Worm (Caenorhabditis elegans): ENCODE measurements around the gene wrt-4.

wrt-4 gene

ce11 chrX:15707366-15707892, 49.6 kb downstream of the wrt-4 start (continued):
- TF ChIP-seq madf-3 (GFP tag; IDR thresholded peaks at IDR 0.05) (0 out of 2 replicates have a peak, but pooled peaks have one; percentile 51), ekl-4 (GFP tag; IDR thresholded peaks at IDR 0.05) (peak; percentile 41; the same call in 1 of the 2 replicates), nfyb-1 (GFP tag; IDR thresholded peaks at IDR 0.05) (peak; percentile 66; the same call in 1 of the 2 replicates), hlh-12 (tag; optimal IDR thresholded peaks at IDR 0.05) (no peak), nhr-179 (tag; optimal IDR thresholded peaks at IDR 0.05) (no peak), T07F8.4 (tag; optimal IDR thresholded peaks at IDR 0.05) (no peak), rpc-1 (optimal IDR thresholded peaks at IDR 0.05) (no peak), rpc-1 (tag; optimal IDR thresholded peaks at IDR 0.05) (no peak), let-607 (tag; optimal IDR thresholded peaks at IDR 0.05) (peak in 1 of 2 experiments; percentile 10), hmg-20 (GFP tag; IDR thresholded peaks at IDR 0.05) (no peak), sdz-38 (tag; optimal IDR thresholded peaks at IDR 0.05) (no peak), him-1 (tag; optimal IDR thresholded peaks at IDR 0.05) (no peak), mes-4 (tag; optimal IDR thresholded peaks at IDR 0.05) (no peak), ceh-58 (GFP tag; IDR thresholded peaks at IDR 0.05) (no peak), nhr-27 (tag; optimal IDR thresholded peaks at IDR 0.05) (no peak), pbrm-1 (GFP tag; IDR thresholded peaks at IDR 0.05) (0 out of 2 replicates have a peak, but pooled peaks have one; percentile 30), Y53F4B.3 (GFP tag; IDR thresholded peaks at IDR 0.05) (no peak), nhr-90 (tag; optimal IDR thresholded peaks at IDR 0.05) (peak; percentile 4), zim-3 (tag; optimal IDR thresholded peaks at IDR 0.05) (no peak), ceh-91 (GFP tag; IDR thresholded peaks at IDR 0.05) (no peak), hlh-26 (GFP tag; conservative IDR thresholded peaks at IDR 0.05) (no peak), lsy-27 (tag; optimal IDR thresholded peaks at IDR 0.05; ENCODE audit: borderline replicate concordance, insufficient read depth) (no peak), snpc-3.4 (tag; optimal IDR thresholded peaks at IDR 0.05) (no peak), bed-1 (GFP tag; IDR thresholded peaks at IDR 0.05) (no peak), Y79H2A.3 (GFP tag; conservative IDR thresholded peaks at IDR 0.05) (no peak), hrde-1 (tag; optimal IDR thresholded peaks at IDR 0.05; ENCODE audit: borderline replicate concordance) (no peak), T26A5.8 (tag; optimal IDR thresholded peaks at IDR 0.05) (no peak), xnd-1 (tag; optimal IDR thresholded peaks at IDR 0.05) (no peak), C06A6.2 (GFP tag; conservative IDR thresholded peaks at IDR 0.05) (peak; percentile 77), tbp1 (GFP tag; optimal IDR thresholded peaks at IDR 0.05) (peak; percentile 29), let-526 (GFP tag; IDR thresholded peaks at IDR 0.05) (0 out of 2 replicates have a peak, but pooled peaks have one; percentile 83), attf-6 (GFP tag; IDR thresholded peaks at IDR 0.05) (no peak), ceh-79 (tag; optimal IDR thresholded peaks at IDR 0.05) (no peak), rec-8 (tag; optimal IDR thresholded peaks at IDR 0.05) (no peak), cebp-2 (GFP tag; IDR thresholded peaks at IDR 0.05) (no peak), unc-130 (GFP tag; optimal IDR thresholded peaks at IDR 0.05) (no peak), egl-44 (GFP tag; IDR thresholded peaks at IDR 0.05) (peak; percentile 88), pha-4 (tag; optimal IDR thresholded peaks at IDR 0.05) (peak; percentile 42), ets-4 (GFP tag; optimal IDR thresholded peaks at IDR 0.05) (no peak), aptf-3 (GFP tag; IDR thresholded peaks at IDR 0.05) (no peak), B0261.1 (tag; optimal IDR thresholded peaks at IDR 0.05) (no peak), lag-1 (GFP tag; IDR thresholded peaks at IDR 0.05) (no peak), ztf-18 (tag; optimal IDR thresholded peaks at IDR 0.05) (peak; percentile 81), sea-2 (GFP tag; IDR thresholded peaks at IDR 0.05) (no peak), K12H6.12 (tag; optimal IDR thresholded peaks at IDR 0.05) (peak; percentile 93), F33H1.4 (GFP tag; IDR thresholded peaks at IDR 0.05) (no peak), mxl-1 (tag; optimal IDR thresholded peaks at IDR 0.05) (no peak), tbx-9 (tag; optimal IDR thresholded peaks at IDR 0.05; ENCODE audit: borderline replicate concordance) (no peak), F37B4.10 (GFP tag; IDR thresholded peaks at IDR 0.05) (no peak)

Measured in whole organism, young adult.